Worm (Caenorhabditis elegans) whole organism, L4/young adult: ENCODE data around the gene F58A6.9.

ENCODE experiments used
- W03F9.2 ChIP-seq: fragments of 150-350 bp; optimal IDR thresholded peaks from 2 replicates; lab custom pipeline; 2014; ENCODE audit warnings: missing biosample characterization, missing genetic modification characterization
- dao-5 ChIP-seq: sonication (generic microtip); optimal IDR thresholded peaks from 2 replicates; lab custom pipeline; 2016; ENCODE audit warnings: missing genotype, missing genetic modification characterization, moderate library complexity, missing compliant biosample characterization
- him-1 ChIP-seq: sonication (generic microtip); optimal IDR thresholded peaks from 2 replicates; lab custom pipeline; 2016; ENCODE audit warnings: missing genotype, missing genetic modification reagents, missing genetic modification characterization, missing compliant biosample characterization

DNA sequence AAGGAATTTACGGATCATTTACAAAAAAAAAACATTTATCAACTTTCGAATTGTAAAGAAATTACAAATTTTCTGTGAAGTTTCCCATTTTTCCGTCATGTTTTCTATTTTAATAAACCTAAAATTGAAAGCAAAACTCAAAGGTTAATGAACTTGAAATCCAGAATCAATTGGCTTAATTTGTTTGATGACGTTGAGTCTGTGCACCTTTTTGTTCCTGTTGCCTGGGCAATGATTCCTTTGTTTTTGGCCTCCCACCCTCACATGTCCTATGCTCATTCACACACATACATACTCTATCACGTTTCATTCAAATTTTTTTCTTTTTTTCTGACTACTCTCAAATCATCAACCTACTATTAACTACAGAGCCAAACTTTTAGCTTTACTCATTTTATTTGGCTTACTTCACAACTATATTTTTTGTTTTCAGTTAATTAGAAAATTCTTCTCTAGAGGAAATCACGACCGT is 22.3 kb downstream of the F58A6.9 start, which contains the start of gene F58A6.2:
- no peak for TF ChIP-seq him-1 (tag; lab: Kevin White, UChicago)
- TF ChIP-seq W03F9.2: no peak
- no peak for TF ChIP-seq dao-5
